Worm (Caenorhabditis elegans): ENCODE results near the gene nhr-192.

ce11 chrV:10039837-10040236, 30.6 kb downstream of the nhr-192 start:
- TF ChIP-seq nhr-76 (tag; optimal IDR thresholded peaks at IDR 0.05) (no peak), elt-1 (tag; optimal IDR thresholded peaks at IDR 0.05; ENCODE audit: borderline replicate concordance, insufficient read depth) (no peak), flh-1 (GFP tag; optimal IDR thresholded peaks at IDR 0.05) (no peak), unc-62 (GFP tag; optimal IDR thresholded peaks at IDR 0.05) (peak; percentile 49), snpc-4 (tag; optimal IDR thresholded peaks at IDR 0.05) (no peak), lsy-2 (tag; optimal IDR thresholded peaks at IDR 0.05) (peak; percentile 74), lin-32 (GFP tag; optimal IDR thresholded peaks at IDR 0.05) (no peak), nhr-12 (tag; optimal IDR thresholded peaks at IDR 0.05) (no peak), ceh-39 (tag; optimal IDR thresholded peaks at IDR 0.05) (peak; percentile 29), ztf-11 (tag; optimal IDR thresholded peaks at IDR 0.05) (no peak), ham-2 (GFP tag; optimal IDR thresholded peaks at IDR 0.05) (peak; percentile 41), ces-1 (GFP tag; optimal IDR thresholded peaks at IDR 0.05) (peak; percentile 58), pha-4 (tag; optimal IDR thresholded peaks at IDR 0.05) (peak; percentile 22), nhr-237 (tag; optimal IDR thresholded peaks at IDR 0.05) (peak; percentile 15)
